Worm (Caenorhabditis elegans) whole organism, L2 larva: ENCODE data around the gene inso-1.
A peak's percentile ranks its signal among the peaks of the same experiment; 100 is the strongest.

Source experiments
- F13H6.1 ChIP-seq: sonication (generic microtip); optimal IDR thresholded peaks from 2 replicates; lab custom pipeline; 2016; ENCODE audit warnings: missing genetic modification characterization, missing compliant biosample characterization
- Y55F3AM.14 ChIP-seq: fragments of 200-800 bp; sonication (Bioruptor generic); optimal IDR thresholded peaks from 2 replicates; lab custom pipeline; 2018; ENCODE audit warnings: mild to moderate bottlenecking, missing genetic modification characterization, missing compliant biosample characterization
- alr-1 ChIP-seq: fragments of 150-350 bp; optimal IDR thresholded peaks from 2 replicates; lab custom pipeline; 2014; ENCODE audit warnings: missing biosample characterization, missing genetic modification characterization
- ama-1 ChIP-seq: fragments of 150-350 bp; optimal IDR thresholded peaks from 2 replicates; lab custom pipeline; 2018; ENCODE audit warnings: inconsistent platforms
- blmp-1 ChIP-seq: sonication (generic microtip); optimal IDR thresholded peaks from 2 replicates; lab custom pipeline; 2017; ENCODE audit warnings: missing genetic modification characterization, mild to moderate bottlenecking, missing compliant biosample characterization, antibody characterized with exemption, moderate library complexity; ENCODE audit not compliant: insufficient read depth
- ceh-16 ChIP-seq: fragments of 150-350 bp; optimal IDR thresholded peaks from 2 replicates; lab custom pipeline; 2014; ENCODE audit warnings: missing biosample characterization, missing genetic modification characterization
- ceh-82 ChIP-seq: fragments of 150-350 bp; optimal IDR thresholded peaks from 2 replicates; lab custom pipeline; 2014; ENCODE audit warnings: missing biosample characterization, missing genetic modification characterization
- crh-2 ChIP-seq: sonication (generic microtip); optimal IDR thresholded peaks from 2 replicates; lab custom pipeline; 2017; ENCODE audit warnings: missing biosample characterization, missing genetic modification characterization
- egl-27 ChIP-seq: sonication (generic microtip); optimal IDR thresholded peaks from 3 replicates; lab custom pipeline; 2017; ENCODE audit warnings: missing biosample characterization, missing genetic modification reagents, missing genetic modification characterization
- elt-1 ChIP-seq: fragments of 150-350 bp; optimal IDR thresholded peaks from 2 replicates; lab custom pipeline; 2014; ENCODE audit warnings: missing biosample characterization, missing genetic modification characterization
- elt-3 ChIP-seq: sonication (generic microtip); optimal IDR thresholded peaks from 2 replicates; lab custom pipeline; 2017; ENCODE audit warnings: missing biosample characterization, missing genetic modification characterization
- fos-1 ChIP-seq: fragments of 150-350 bp; optimal IDR thresholded peaks from 2 replicates; lab custom pipeline; 2014; ENCODE audit warnings: missing biosample characterization, missing genetic modification characterization
- gmeb-1 ChIP-seq: fragments of 150-350 bp; optimal IDR thresholded peaks from 2 replicates; lab custom pipeline; 2014; ENCODE audit warnings: missing biosample characterization, missing genetic modification characterization
- lin-11 ChIP-seq: fragments of 150-350 bp; sonication (generic microtip); optimal IDR thresholded peaks from 2 replicates; lab custom pipeline; 2014; ENCODE audit warnings: missing biosample characterization, missing genetic modification characterization, inconsistent platforms, mixed read lengths
- lin-39 ChIP-seq: fragments of 150-350 bp; optimal IDR thresholded peaks from 2 replicates; lab custom pipeline; 2014; ENCODE audit warnings: missing biosample characterization, missing genetic modification reagents, missing genetic modification characterization
- lsy-2 ChIP-seq, 2 experiments: fragments of 150-350 bp in 1 of 2; sonication (generic microtip) in 1 of 2; optimal IDR thresholded peaks; 2 replicates each; lab custom pipeline; 2014 to 2017; ENCODE audit warnings: missing biosample characterization in 2 of 2, missing genetic modification characterization in 2 of 2
- mdl-1 ChIP-seq, 2 experiments: fragments of 150-350 bp in 1 of 2; sonication (generic microtip) in 1 of 2; optimal IDR thresholded peaks; 2 replicates each; lab custom pipeline; 2017; ENCODE audit warnings: missing biosample characterization in 2 of 2, missing genetic modification characterization in 2 of 2
- nhr-10 ChIP-seq: sonication (generic microtip); optimal IDR thresholded peaks from 2 replicates; lab custom pipeline; 2017; ENCODE audit warnings: missing biosample characterization, missing genetic modification characterization
- nhr-11 ChIP-seq: fragments of 150-350 bp; optimal IDR thresholded peaks from 2 replicates; lab custom pipeline; 2014; ENCODE audit warnings: missing biosample characterization, missing genetic modification characterization
- nhr-12 ChIP-seq: fragments of 150-350 bp; optimal IDR thresholded peaks from 2 replicates; lab custom pipeline; 2014; ENCODE audit warnings: missing biosample characterization, missing genetic modification characterization
- nhr-129 ChIP-seq: fragments of 150-350 bp; optimal IDR thresholded peaks from 2 replicates; lab custom pipeline; 2014; ENCODE audit warnings: missing biosample characterization, missing genetic modification characterization
- nhr-21 ChIP-seq: fragments of 150-350 bp; optimal IDR thresholded peaks from 2 replicates; lab custom pipeline; 2014; ENCODE audit warnings: missing biosample characterization, missing genetic modification characterization
- nhr-23 ChIP-seq: fragments of 150-350 bp; optimal IDR thresholded peaks from 2 replicates; lab custom pipeline; 2014; ENCODE audit warnings: missing biosample characterization, missing genetic modification reagents, missing genetic modification characterization
- nhr-237 ChIP-seq: fragments of 150-350 bp; optimal IDR thresholded peaks from 2 replicates; lab custom pipeline; 2014; ENCODE audit warnings: missing biosample characterization, missing genetic modification characterization
- nhr-6 ChIP-seq: fragments of 150-350 bp; optimal IDR thresholded peaks from 2 replicates; lab custom pipeline; 2014; ENCODE audit warnings: missing biosample characterization, missing genetic modification characterization
- nhr-77 ChIP-seq: fragments of 150-350 bp; optimal IDR thresholded peaks from 2 replicates; lab custom pipeline; 2014; ENCODE audit warnings: missing biosample characterization, missing genetic modification characterization
- peb-1 ChIP-seq: fragments of 150-350 bp; optimal IDR thresholded peaks from 2 replicates; lab custom pipeline; 2014; ENCODE audit warnings: missing biosample characterization, missing genetic modification characterization
- skn-1 ChIP-seq: sonication (generic microtip); optimal IDR thresholded peaks from 2 replicates; lab custom pipeline; 2017; ENCODE audit warnings: missing biosample characterization, missing genetic modification characterization
- sma-3 ChIP-seq: sonication (generic microtip); optimal IDR thresholded peaks from 2 replicates; lab custom pipeline; 2016; ENCODE audit warnings: missing genetic modification reagents, missing genetic modification characterization, missing compliant biosample characterization
- sma-9 ChIP-seq, 2 experiments: fragments of 150-350 bp in 1 of 2; sonication (generic microtip) in 1 of 2; optimal IDR thresholded peaks; 2 replicates each; lab custom pipeline; 2014 to 2016; ENCODE audit warnings: missing genetic modification characterization in 2 of 2, mild to moderate bottlenecking in 1 of 2, missing biosample characterization in 1 of 2, missing compliant biosample characterization in 1 of 2, missing genetic modification reagents in 1 of 2, moderate library complexity in 1 of 2
- snpc-4 ChIP-seq: fragments of 150-350 bp; optimal IDR thresholded peaks from 2 replicates; lab custom pipeline; 2014; ENCODE audit warnings: missing biosample characterization, missing genetic modification characterization
- unc-55 ChIP-seq: fragments of 150-350 bp; sonication (generic microtip); optimal IDR thresholded peaks from 3 replicates; lab custom pipeline; 2014; ENCODE audit warnings: missing biosample characterization, missing genetic modification reagents, missing genetic modification characterization
- zag-1 ChIP-seq: fragments of 150-350 bp; optimal IDR thresholded peaks from 2 replicates; lab custom pipeline; 2014; ENCODE audit warnings: missing biosample characterization, missing genetic modification characterization
- ztf-1 ChIP-seq: fragments of 200-800 bp; sonication (Bioruptor generic); conservative IDR thresholded peaks from 2 replicates; pipeline ENCODE4 v1.3.6; 2022; ENCODE audit warnings: missing genetic modification characterization, missing compliant biosample characterization
- ztf-11 ChIP-seq: sonication (generic microtip); optimal IDR thresholded peaks from 2 replicates; lab custom pipeline; 2017; ENCODE audit warnings: missing biosample characterization, missing genetic modification characterization
- ztf-4 ChIP-seq: fragments of 150-350 bp; optimal IDR thresholded peaks from 2 replicates; lab custom pipeline; 2014; ENCODE audit warnings: missing biosample characterization, missing genetic modification characterization

The inso-1 gene

DNA sequence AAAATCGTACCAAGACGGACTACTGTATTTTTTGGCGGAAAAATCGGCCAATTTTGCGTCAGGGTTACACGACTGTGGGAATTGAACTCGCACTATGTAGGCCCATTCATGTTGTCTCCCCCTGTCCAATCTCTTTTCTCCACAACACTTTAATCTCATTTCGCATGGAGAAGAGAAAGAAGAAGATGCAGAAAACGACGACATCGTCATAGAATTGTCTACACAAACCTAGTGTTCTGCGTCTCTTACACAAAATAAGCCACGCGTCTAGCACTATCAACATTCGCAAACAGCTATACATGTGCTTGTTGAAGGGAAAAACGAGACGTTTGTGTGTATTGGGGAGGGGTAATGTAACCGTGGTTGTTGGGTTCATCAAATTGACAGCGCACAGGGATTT, 23.0 kb downstream of the inso-1 start (continued):
- TF ChIP-seq skn-1 (tag; lab: Kevin White, UChicago) (no peak), zag-1 (peak; percentile 83), unc-55 (GFP tag; lab: Kevin White, UChicago) (peak; percentile 99), ztf-4 (peak; percentile 29), ztf-11 (no peak), gmeb-1 (tag; lab: Kevin White, UChicago) (peak; percentile 77), nhr-10 (no peak), nhr-23 (tag; lab: Kevin White, UChicago) (no peak), lin-39 (tag; lab: Kevin White, UChicago) (peak; percentile 41), lsy-2 (tag; optimal IDR thresholded peaks at IDR 0.05; lab: Kevin White, UChicago) (peak; percentile 74 to 84), blmp-1 (peak; percentile 46), alr-1 (tag; lab: Kevin White, UChicago) (no peak)

DNA sequence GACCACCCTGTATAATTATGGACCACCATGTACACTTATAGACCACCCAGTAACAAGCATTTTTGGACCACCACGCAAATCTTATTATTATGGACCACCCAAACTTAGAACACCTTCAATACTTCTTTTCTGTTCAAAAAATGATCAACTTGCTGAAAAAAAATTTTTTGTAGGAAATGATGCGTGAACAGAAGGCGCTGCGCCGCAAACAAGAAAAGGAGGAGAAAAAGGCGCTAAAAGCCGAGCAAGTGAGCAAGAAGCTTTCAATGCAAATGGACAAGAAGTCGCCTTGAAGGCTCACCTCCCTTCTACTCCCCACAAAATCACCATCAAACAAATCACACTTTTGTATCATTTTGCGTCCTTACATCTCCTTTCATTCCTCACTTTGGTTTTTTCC, 27.3 kb downstream of the inso-1 start:
- TF ChIP-seq F13H6.1 (tag; lab: Kevin White, UChicago), result no peak
- no peak for TF ChIP-seq ceh-82
- no peak for TF ChIP-seq lsy-2 (tag; optimal IDR thresholded peaks at IDR 0.05; lab: Kevin White, UChicago)
- TF ChIP-seq elt-1 (tag; lab: Kevin White, UChicago), result no peak
- no peak for TF ChIP-seq snpc-4 (tag; lab: Kevin White, UChicago)
- TF ChIP-seq zag-1, result no peak
- no peak for TF ChIP-seq nhr-21
- no peak for TF ChIP-seq nhr-129 (tag; lab: Kevin White, UChicago)
- no peak for TF ChIP-seq nhr-237 (tag; lab: Kevin White, UChicago)
- TF ChIP-seq ama-1 (lab: Kevin White, UChicago), result no peak
- TF ChIP-seq peb-1 (tag; lab: Kevin White, UChicago), result no peak
- no peak for TF ChIP-seq blmp-1
- TF ChIP-seq lin-11, result no peak
- TF ChIP-seq elt-3 (tag; lab: Kevin White, UChicago), result no peak
- no peak for TF ChIP-seq lin-39 (tag; lab: Kevin White, UChicago)
- no peak for TF ChIP-seq ceh-16 (tag; lab: Kevin White, UChicago)
- TF ChIP-seq crh-2 (tag; lab: Kevin White, UChicago), result no peak
- TF ChIP-seq nhr-12 (tag; lab: Kevin White, UChicago), result no peak
- TF ChIP-seq mdl-1 (tag; optimal IDR thresholded peaks at IDR 0.05; lab: Kevin White, UChicago), result no peak

DNA sequence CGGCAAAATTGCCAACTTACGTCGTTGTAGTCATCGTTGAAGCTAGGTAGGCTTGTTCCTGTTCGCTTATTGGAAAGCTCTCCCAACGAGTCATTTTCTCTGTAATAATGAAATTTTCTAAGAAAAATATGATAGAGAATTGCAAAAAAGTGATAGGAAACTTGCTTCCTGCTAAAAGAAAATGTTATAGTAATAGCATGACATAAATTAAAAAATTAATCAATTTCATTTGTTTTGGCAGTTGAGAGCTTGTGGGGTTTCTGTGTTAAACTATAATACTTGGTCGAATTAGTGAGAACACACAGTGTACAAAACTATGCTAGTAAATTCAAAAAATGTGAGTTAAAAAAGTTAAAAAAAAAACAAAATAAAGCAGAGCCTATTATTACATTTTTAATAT, 29.9 kb downstream of the inso-1 start, which contains the start of gene F21E9.2:
Gene F21E9.2, minus strand, starts transcription at position 101 of the 400 bp plus-strand sequence.
- TF ChIP-seq egl-27 (tag; lab: Kevin White, UChicago), result no peak
- no peak for TF ChIP-seq nhr-10
- no peak for TF ChIP-seq blmp-1
- no peak for TF ChIP-seq nhr-11 (tag; lab: Kevin White, UChicago)
- TF ChIP-seq Y55F3AM.14 (GFP tag; lab: Kevin White, UChicago), result no peak

DNA sequence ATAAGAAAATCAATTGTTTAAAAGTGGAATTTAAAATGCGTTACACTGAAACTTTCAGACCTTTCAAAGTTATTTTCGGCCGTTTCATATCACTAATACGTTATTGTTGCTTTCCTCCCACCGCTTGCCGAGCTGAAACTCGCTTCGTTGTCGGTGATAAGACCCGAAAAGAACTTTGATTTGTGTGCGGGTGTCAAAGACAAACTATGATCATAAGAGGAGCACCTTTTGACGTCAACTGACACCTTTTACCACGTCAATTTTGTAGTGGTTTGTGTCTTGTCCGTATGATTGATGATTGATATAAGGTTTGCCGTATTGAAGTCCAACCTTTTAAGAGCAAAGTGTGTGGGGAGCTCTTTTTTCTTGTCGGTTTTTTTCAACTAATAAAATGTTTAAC, 37.1 kb downstream of the inso-1 start, which contains the start of gene ttr-37:
Gene ttr-37, minus strand, starts transcription at position 167 of the 400 bp plus-strand sequence.
- TF ChIP-seq sma-3 (GFP tag; lab: Kevin White, UChicago) (peak; percentile 11), elt-1 (tag; lab: Kevin White, UChicago) (no peak), nhr-129 (tag; lab: Kevin White, UChicago) (peak; percentile 19), ztf-1 (GFP tag; lab: Robert Waterston, UW) (no peak), nhr-6 (tag; lab: Kevin White, UChicago) (no peak), fos-1 (tag; lab: Kevin White, UChicago) (peak; percentile 53), nhr-77 (tag; lab: Kevin White, UChicago) (no peak), mdl-1 (tag; optimal IDR thresholded peaks at IDR 0.05; lab: Kevin White, UChicago) (no peak), skn-1 (tag; lab: Kevin White, UChicago) (no peak), sma-9 (GFP tag; optimal IDR thresholded peaks at IDR 0.05; lab: Kevin White, UChicago) (peak; percentile 62), sma-9 (tag; optimal IDR thresholded peaks at IDR 0.05; lab: Kevin White, UChicago) (no peak), crh-2 (tag; lab: Kevin White, UChicago) (peak; percentile 81), Y55F3AM.14 (GFP tag; lab: Kevin White, UChicago) (no peak), gmeb-1 (tag; lab: Kevin White, UChicago) (peak; percentile 46), nhr-237 (tag; lab: Kevin White, UChicago) (no peak), ceh-16 (tag; lab: Kevin White, UChicago) (no peak), nhr-11 (tag; lab: Kevin White, UChicago) (no peak)
